Worm (Caenorhabditis elegans): ENCODE measurements around the gene W07B8.4.

Gene W07B8.4

ce11 chrV:1152736-1153135, 21.0 kb upstream of the W07B8.4 start:
- no peak for TF ChIP-seq mab-9 (GFP tag; IDR thresholded peaks at IDR 0.05)
- TF ChIP-seq lin-35 (GFP tag; optimal IDR thresholded peaks at IDR 0.05) = no peak

- TF ChIP-seq ama-1 (optimal IDR thresholded peaks at IDR 0.05) (no peak), ceh-90 (tag; optimal IDR thresholded peaks at IDR 0.05) (no peak), vab-15 (tag; optimal IDR thresholded peaks at IDR 0.05) (no peak), mdl-1 (tag; optimal IDR thresholded peaks at IDR 0.05) (no peak), nhr-47 (tag; optimal IDR thresholded peaks at IDR 0.05) (no peak), nhr-77 (tag; optimal IDR thresholded peaks at IDR 0.05) (no peak), isw-1 (GFP tag; IDR thresholded peaks at IDR 0.05) (no peak), snpc-4 (tag; optimal IDR thresholded peaks at IDR 0.05) (no peak), nhr-12 (tag; optimal IDR thresholded peaks at IDR 0.05) (no peak), ceh-63 (GFP tag; optimal IDR thresholded peaks at IDR 0.05) (no peak), efl-1 (optimal IDR thresholded peaks at IDR 0.05) (no peak), efl-1 (GFP tag; optimal IDR thresholded peaks at IDR 0.05 in 1 of 2) (peak in 1 of 2 experiments; percentile 52), fos-1 (tag; optimal IDR thresholded peaks at IDR 0.05) (no peak), irx-1 (tag; optimal IDR thresholded peaks at IDR 0.05) (no peak), nhr-90 (tag; optimal IDR thresholded peaks at IDR 0.05; ENCODE audit: poor library complexity) (no peak), unc-86 (tag; optimal IDR thresholded peaks at IDR 0.05) (no peak), nhr-84 (tag; optimal IDR thresholded peaks at IDR 0.05) (no peak), swsn-7 (tag; optimal IDR thresholded peaks at IDR 0.05) (no peak), rnt-1 (tag; optimal IDR thresholded peaks at IDR 0.05) (peak; percentile 77), mab-9 (GFP tag; IDR thresholded peaks at IDR 0.05) (no peak), lin-13 (GFP tag; optimal IDR thresholded peaks at IDR 0.05) (no peak), nhr-19 (GFP tag; conservative IDR thresholded peaks at IDR 0.05) (peak; percentile 27), nhr-20 (tag; optimal IDR thresholded peaks at IDR 0.05) (no peak), blmp-1 (tag; optimal IDR thresholded peaks at IDR 0.05) (no peak), alr-1 (tag; optimal IDR thresholded peaks at IDR 0.05; ENCODE audit: borderline replicate concordance) (no peak), nhr-71 (tag; optimal IDR thresholded peaks at IDR 0.05) (no peak), sup-37 (GFP tag; optimal IDR thresholded peaks at IDR 0.05) (no peak), dpl-1 (GFP tag; optimal IDR thresholded peaks at IDR 0.05) (no peak), ceh-82 (tag; optimal IDR thresholded peaks at IDR 0.05) (no peak), snu-23 (GFP tag; optimal IDR thresholded peaks at IDR 0.05) (no peak), lin-14 (GFP tag; optimal IDR thresholded peaks at IDR 0.05) (no peak), unc-130 (tag; optimal IDR thresholded peaks at IDR 0.05) (peak; percentile 9), ceh-88 (GFP tag; IDR thresholded peaks at IDR 0.05) (no peak)
Observed at ce11 chrV:1151830-1152229, 20.1 kb upstream of the W07B8.4 start.

- TF ChIP-seq elt-3 (tag; optimal IDR thresholded peaks at IDR 0.05) = peak in 4 of 6 experiments; percentile 27 to 94 (median 79)
- TF ChIP-seq dpl-1 (GFP tag; optimal IDR thresholded peaks at IDR 0.05) = peak; percentile 63 to 77 (median 66)
- TF ChIP-seq fos-1 (tag; optimal IDR thresholded peaks at IDR 0.05) = peak; percentile 93
- TF ChIP-seq nhr-20 (tag; optimal IDR thresholded peaks at IDR 0.05) = peak; percentile 99
- peak; percentile 98 for TF ChIP-seq jun-1 (tag; optimal IDR thresholded peaks at IDR 0.05)
- no peak for TF ChIP-seq tlp-1 (tag; optimal IDR thresholded peaks at IDR 0.05)
- peak; percentile 99 for TF ChIP-seq snu-23 (GFP tag; optimal IDR thresholded peaks at IDR 0.05)
- TF ChIP-seq pax-3 (tag; optimal IDR thresholded peaks at IDR 0.05) = peak; percentile 99
- TF ChIP-seq tbx-2 (tag; optimal IDR thresholded peaks at IDR 0.05) = peak; percentile 100
- TF ChIP-seq unc-62 (GFP tag; optimal IDR thresholded peaks at IDR 0.05) = peak; percentile 70
- peak; percentile 97; the same call in 1 of the 2 replicates for TF ChIP-seq ets-5 (GFP tag; IDR thresholded peaks at IDR 0.05)
- TF ChIP-seq C34B4.2 (tag; optimal IDR thresholded peaks at IDR 0.05) = peak; percentile 100
- TF ChIP-seq rnt-1 (tag; optimal IDR thresholded peaks at IDR 0.05) = peak; percentile 95
- TF ChIP-seq sup-37 (GFP tag; optimal IDR thresholded peaks at IDR 0.05) = peak; percentile 99
- peak; percentile 94 for TF ChIP-seq ceh-88 (GFP tag; IDR thresholded peaks at IDR 0.05)
- peak; percentile 100 for TF ChIP-seq lin-14 (GFP tag; optimal IDR thresholded peaks at IDR 0.05)
- TF ChIP-seq ceh-90 (tag; optimal IDR thresholded peaks at IDR 0.05) = no peak
- peak; percentile 98 for TF ChIP-seq ceh-8 (GFP tag; optimal IDR thresholded peaks at IDR 0.05)
- peak; percentile 92 for TF ChIP-seq grh-1 (GFP tag; IDR thresholded peaks at IDR 0.05)
- TF ChIP-seq nhr-90 (tag; optimal IDR thresholded peaks at IDR 0.05; ENCODE audit: poor library complexity) = peak; percentile 99
- peak; percentile 99 for TF ChIP-seq nhr-19 (GFP tag; conservative IDR thresholded peaks at IDR 0.05)
- TF ChIP-seq lin-39 (tag; optimal IDR thresholded peaks at IDR 0.05) = peak; percentile 88
- TF ChIP-seq Y116A8C.19 (tag; optimal IDR thresholded peaks at IDR 0.05; ENCODE audit: borderline replicate concordance) = peak; percentile 74
- TF ChIP-seq lsy-2 (tag; optimal IDR thresholded peaks at IDR 0.05) = peak; percentile 93
- TF ChIP-seq ceh-82 (tag; optimal IDR thresholded peaks at IDR 0.05) = peak; percentile 96 to 98 (median 98)
- TF ChIP-seq nhr-77 (tag; optimal IDR thresholded peaks at IDR 0.05) = peak; percentile 97
- TF ChIP-seq nhr-47 (tag; optimal IDR thresholded peaks at IDR 0.05) = peak; percentile 100
- peak; percentile 96 for TF ChIP-seq mab-9 (GFP tag; IDR thresholded peaks at IDR 0.05)
- TF ChIP-seq ama-1 (optimal IDR thresholded peaks at IDR 0.05) = no peak
- TF ChIP-seq unc-130 (tag; optimal IDR thresholded peaks at IDR 0.05) = peak; percentile 97
Observed at ce11 chrV:1151324-1151742, 19.6 kb upstream of the W07B8.4 start.
